Comparison of ENCODE assay signal across 5 fruit fly cellular contexts in genomic region chr3R:23221003-23221679, dm6.
A peak's percentile ranks its signal among the peaks of the same experiment; 100 is the strongest.
TF ChIP-seq lines count a peak whose summit lies in the region.

No protein-coding gene starts in this region.

- TF ChIP-seq CTCF in whole organism, embryonic (GFP tag; optimal IDR thresholded peaks at IDR 0.05; lab: Kevin White, UChicago): no peak

TF ChIP-seq in whole organism, adult, 20 proteins besides CTCF, POLR2A, EP300 and RAD21:
- TF ChIP-seq pad (GFP tag; optimal IDR thresholded peaks at IDR 0.05; lab: Kevin White, UChicago): peak; percentile 70
- no peak for TF ChIP-seq CG7045 (GFP tag; optimal IDR thresholded peaks at IDR 0.05; lab: Kevin White, UChicago)
- no peak for TF ChIP-seq Hr96 (GFP tag; optimal IDR thresholded peaks at IDR 0.05; lab: Kevin White, UChicago)
- peak; percentile 22 for TF ChIP-seq Mnt (GFP tag; optimal IDR thresholded peaks at IDR 0.05; lab: Kevin White, UChicago)
- TF ChIP-seq Crg-1 (GFP tag; optimal IDR thresholded peaks at IDR 0.05; lab: Kevin White, UChicago): no peak
- TF ChIP-seq cnc (optimal IDR thresholded peaks at IDR 0.05; lab: Kevin White, UChicago): peak; percentile 26 to 53
- no peak for TF ChIP-seq CG1620 (GFP tag; optimal IDR thresholded peaks at IDR 0.05; lab: Kevin White, UChicago)
- no peak for TF ChIP-seq CG5204 (GFP tag; optimal IDR thresholded peaks at IDR 0.05; lab: Kevin White, UChicago)
- peak; percentile 98 for TF ChIP-seq kay (GFP tag; lab: Kevin White, UChicago; ENCODE audit: borderline replicate concordance)
- peak; percentile 57 for TF ChIP-seq tj (GFP tag; optimal IDR thresholded peaks at IDR 0.05; lab: Kevin White, UChicago)

TF ChIP-seq in whole organism, embryonic, 481 proteins besides CTCF, POLR2A, EP300 and RAD21 (continues in another document):
- peak in 1 of 2 experiments; percentile 75 for TF ChIP-seq eve (GFP tag; optimal IDR thresholded peaks at IDR 0.05; lab: Kevin White, UChicago)
- TF ChIP-seq CG17186 (GFP tag; optimal IDR thresholded peaks at IDR 0.05; lab: Kevin White, UChicago): no peak
- 0 out of 3 replicates have a peak, but pooled peaks have one; percentile 47 for TF ChIP-seq CG6175 (GFP tag; IDR thresholded peaks at IDR 0.05; lab: Robert Waterston, UW)
- 0 out of 4 replicates have a peak, but pooled peaks have one; percentile 12 for TF ChIP-seq chinmo (GFP tag; IDR thresholded peaks at IDR 0.05; lab: Robert Waterston, UW; ENCODE audit: partially characterized antibody)
- TF ChIP-seq CG12769 (tag; optimal IDR thresholded peaks at IDR 0.05; lab: Kevin White, UChicago): peak; percentile 8
- peak; percentile 37 for TF ChIP-seq sqz (GFP tag; optimal IDR thresholded peaks at IDR 0.05; lab: Kevin White, UChicago)
- peak; percentile 61 for TF ChIP-seq crol (GFP tag; IDR thresholded peaks at IDR 0.05; lab: Robert Waterston, UW)
- TF ChIP-seq vvl (GFP tag; IDR thresholded peaks at IDR 0.05; lab: Robert Waterston, UW): 0 out of 2 replicates have a peak, but pooled peaks have one; percentile 15
- TF ChIP-seq stc (GFP tag; IDR thresholded peaks at IDR 0.05; lab: Robert Waterston, UW): 0 out of 2 replicates have a peak, but pooled peaks have one; percentile 13
- TF ChIP-seq Doc3 (GFP tag; IDR thresholded peaks at IDR 0.05; lab: Robert Waterston, UW; ENCODE audit: partially characterized antibody): 0 out of 3 replicates have a peak, but pooled peaks have one; percentile 10
- TF ChIP-seq CG33557 (GFP tag; optimal IDR thresholded peaks at IDR 0.05; lab: Kevin White, UChicago): no peak
- TF ChIP-seq CG9932 (GFP tag; IDR thresholded peaks at IDR 0.05; lab: Robert Waterston, UW): 0 out of 2 replicates have a peak, but pooled peaks have one; percentile 12
- TF ChIP-seq row (GFP tag; IDR thresholded peaks at IDR 0.05; lab: Robert Waterston, UW): 0 out of 3 replicates have a peak, but pooled peaks have one; percentile 26
- TF ChIP-seq CG8478 (optimal IDR thresholded peaks at IDR 0.05; lab: Kevin White, UChicago): peak; percentile 85
- TF ChIP-seq crp (GFP tag; optimal IDR thresholded peaks at IDR 0.05; lab: Kevin White, UChicago): peak in 1 of 2 experiments; percentile 66
- no peak for TF ChIP-seq scrt (GFP tag; optimal IDR thresholded peaks at IDR 0.05; lab: Kevin White, UChicago)
- peak; percentile 3 for TF ChIP-seq CG30403 (GFP tag; optimal IDR thresholded peaks at IDR 0.05; lab: Kevin White, UChicago)

TF ChIP-seq in whole organism, prepupa, 60 proteins besides CTCF, POLR2A, EP300 and RAD21:
- TF ChIP-seq svp (GFP tag; lab: Kevin White, UChicago) (no peak), fkh (GFP tag; optimal IDR thresholded peaks at IDR 0.05; lab: Kevin White, UChicago) (peak; percentile 26), CG32006 (GFP tag; optimal IDR thresholded peaks at IDR 0.05; lab: Kevin White, UChicago) (peak; percentile 16), Eip78C (GFP tag; lab: Kevin White, UChicago) (peak; percentile 12), CG10631 (GFP tag; optimal IDR thresholded peaks at IDR 0.05; lab: Kevin White, UChicago) (no peak), Smox (GFP tag; optimal IDR thresholded peaks at IDR 0.05; lab: Kevin White, UChicago) (peak; percentile 23), eg (GFP tag; IDR thresholded peaks at IDR 0.05; lab: Robert Waterston, UW) (peak; percentile 4; the same call in 1 of the 3 replicates)

TF ChIP-seq in whole organism, pupa, 21 proteins besides CTCF, POLR2A, EP300 and RAD21:
- peak; percentile 15 for TF ChIP-seq CG8159 (tag; optimal IDR thresholded peaks at IDR 0.05; lab: Kevin White, UChicago)
- no peak for TF ChIP-seq Pif1A (GFP tag; optimal IDR thresholded peaks at IDR 0.05; lab: Kevin White, UChicago)
- 0 out of 3 replicates have a peak, but pooled peaks have one; percentile 15 for TF ChIP-seq fd96Ca (GFP tag; IDR thresholded peaks at IDR 0.05; lab: Robert Waterston, UW)
- TF ChIP-seq CG34367 (tag; optimal IDR thresholded peaks at IDR 0.05; lab: Kevin White, UChicago): no peak
- no peak for TF ChIP-seq gl (tag; optimal IDR thresholded peaks at IDR 0.05; lab: Kevin White, UChicago)
- no peak for TF ChIP-seq CG9948 (tag; optimal IDR thresholded peaks at IDR 0.05; lab: Kevin White, UChicago)
- no peak for TF ChIP-seq Ets98B (GFP tag; IDR thresholded peaks at IDR 0.05; lab: Robert Waterston, UW)
- TF ChIP-seq CG13204 (GFP tag; optimal IDR thresholded peaks at IDR 0.05; lab: Kevin White, UChicago): no peak
- TF ChIP-seq CG32121 (GFP tag; IDR thresholded peaks at IDR 0.05; lab: Robert Waterston, UW): no peak
- TF ChIP-seq EcR (GFP tag; optimal IDR thresholded peaks at IDR 0.05; lab: Kevin White, UChicago): no peak
- TF ChIP-seq CG14655 (GFP tag; optimal IDR thresholded peaks at IDR 0.05; lab: Kevin White, UChicago): peak; percentile 10
- TF ChIP-seq Snoo (tag; optimal IDR thresholded peaks at IDR 0.05; lab: Kevin White, UChicago): no peak
- TF ChIP-seq D1 (tag; optimal IDR thresholded peaks at IDR 0.05; lab: Kevin White, UChicago): no peak
TF ChIP-seq in whole organism, pupa: peak in this region for 3.

TF ChIP-seq in whole organism, wandering third instar larva, 38 proteins besides CTCF, POLR2A, EP300 and RAD21:
- no peak for TF ChIP-seq Hr83 (GFP tag; optimal IDR thresholded peaks at IDR 0.05; lab: Kevin White, UChicago; ENCODE audit: poor library complexity, severe bottlenecking)
- peak; percentile 14 for TF ChIP-seq Jra (GFP tag; optimal IDR thresholded peaks at IDR 0.05; lab: Kevin White, UChicago)
